Worm (Caenorhabditis elegans) whole organism, young adult: ENCODE measurements around the gene ref-1.

ENCODE experiments used
- B0019.2 ChIP-seq: fragments of 200-800 bp; sonication (Bioruptor generic); conservative IDR thresholded peaks from 2 replicates; pipeline ENCODE4 v1.3.6; 2022; ENCODE audit warnings: missing genetic modification reagents, missing genetic modification characterization, missing compliant biosample characterization
- C06A6.2 ChIP-seq: fragments of 200-800 bp; sonication (Bioruptor generic); conservative IDR thresholded peaks from 2 replicates; pipeline ENCODE4 v1.3.6; 2022; ENCODE audit warnings: missing genetic modification characterization, missing compliant biosample characterization
- F37B4.10 ChIP-seq: fragments of 200-800 bp; sonication (Bioruptor generic); IDR thresholded peaks from 2 replicates; pipeline ENCODE4 v1.3.6; 2022; ENCODE audit warnings: missing genetic modification characterization, missing compliant biosample characterization
- F55B11.4 ChIP-seq: sonication (generic microtip); optimal IDR thresholded peaks from 2 replicates; lab custom pipeline; 2016; ENCODE audit warnings: missing compliant biosample characterization, missing genetic modification characterization, borderline replicate concordance; ENCODE audit not compliant: insufficient read depth
- F57A8.1 ChIP-seq: fragments of 200-800 bp; sonication (Bioruptor generic); optimal IDR thresholded peaks from 2 replicates; lab custom pipeline; 2018; ENCODE audit warnings: mild to moderate bottlenecking, missing genetic modification characterization, moderate library complexity, missing compliant biosample characterization
- Y79H2A.3 ChIP-seq: fragments of 200-800 bp; sonication (Bioruptor generic); conservative IDR thresholded peaks from 2 replicates; pipeline ENCODE4 v1.3.6; 2022; ENCODE audit warnings: missing genetic modification reagents, missing genetic modification characterization, missing compliant biosample characterization
- Y95B8A.8 ChIP-seq: fragments of 200-800 bp; sonication (Bioruptor generic); IDR thresholded peaks from 2 replicates; pipeline ENCODE4 v1.3.6; 2022; ENCODE audit warnings: missing genetic modification reagents, missing genetic modification characterization, missing compliant biosample characterization
- ZK185.1 ChIP-seq: sonication (generic microtip); optimal IDR thresholded peaks from 2 replicates; lab custom pipeline; 2016; ENCODE audit warnings: mild to moderate bottlenecking, missing genetic modification characterization, missing compliant biosample characterization; ENCODE audit not compliant: poor library complexity, severe bottlenecking
- aptf-2 ChIP-seq: fragments of 200-800 bp; sonication (Bioruptor generic); conservative IDR thresholded peaks from 2 replicates; pipeline ENCODE4 v1.3.6; 2022; ENCODE audit warnings: missing genetic modification reagents, missing genetic modification characterization, missing compliant biosample characterization
- bed-1 ChIP-seq: fragments of 200-800 bp; sonication (Bioruptor generic); IDR thresholded peaks from 2 replicates; pipeline ENCODE4 v1.3.6; 2022; ENCODE audit warnings: missing genetic modification reagents, missing genetic modification characterization, missing compliant biosample characterization
- ceh-91 ChIP-seq: fragments of 200-800 bp; sonication (Bioruptor generic); IDR thresholded peaks from 2 replicates; pipeline ENCODE4 v1.3.6; 2022; ENCODE audit warnings: missing genetic modification reagents, missing genetic modification characterization, missing compliant biosample characterization
- chd-7 ChIP-seq: sonication (generic microtip); optimal IDR thresholded peaks from 2 replicates; lab custom pipeline; 2016; ENCODE audit warnings: mild to moderate bottlenecking, missing genetic modification characterization, moderate library complexity, missing compliant biosample characterization
- dpff-1 ChIP-seq: sonication (generic microtip); optimal IDR thresholded peaks from 2 replicates; lab custom pipeline; 2017; ENCODE audit warnings: mild to moderate bottlenecking, missing genetic modification characterization, missing compliant biosample characterization
- efl-1 ChIP-seq: fragments of 150-350 bp; optimal IDR thresholded peaks from 2 replicates; lab custom pipeline; 2014; ENCODE audit warnings: missing biosample characterization, missing genetic modification reagents, missing genetic modification characterization
- ekl-4 ChIP-seq: fragments of 200-800 bp; sonication (Bioruptor generic); IDR thresholded peaks from 2 replicates; pipeline ENCODE4 v1.3.6; 2022; ENCODE audit warnings: missing genetic modification reagents, missing genetic modification characterization, missing compliant biosample characterization
- gei-17 ChIP-seq: fragments of 200-800 bp; sonication (Bioruptor generic); optimal IDR thresholded peaks from 2 replicates; lab custom pipeline; 2018; ENCODE audit warnings: mild to moderate bottlenecking, missing genetic modification characterization, missing compliant biosample characterization
- him-1 ChIP-seq: sonication (generic microtip); optimal IDR thresholded peaks from 2 replicates; lab custom pipeline; 2016; ENCODE audit warnings: missing genotype, missing genetic modification reagents, missing genetic modification characterization, missing compliant biosample characterization
- hlh-26 ChIP-seq: fragments of 200-800 bp; sonication (Bioruptor generic); conservative IDR thresholded peaks from 2 replicates; pipeline ENCODE4 v1.3.6; 2022; ENCODE audit warnings: missing genetic modification reagents, missing genetic modification characterization, missing compliant biosample characterization
- hsf-1 ChIP-seq: fragments of 200-800 bp; sonication (Bioruptor generic); IDR thresholded peaks from 2 replicates; pipeline ENCODE4 v1.3.6; 2022; ENCODE audit warnings: missing genetic modification reagents, missing genetic modification characterization, missing compliant biosample characterization
- lin-26 ChIP-seq: fragments of 200-800 bp; sonication (Bioruptor generic); IDR thresholded peaks from 2 replicates; pipeline ENCODE4 v1.3.6; 2022; ENCODE audit warnings: missing genetic modification reagents, missing genetic modification characterization, missing compliant biosample characterization
- lin-54 ChIP-seq: fragments of 200-800 bp; sonication (Bioruptor generic); optimal IDR thresholded peaks from 2 replicates; lab custom pipeline; 2018; ENCODE audit warnings: mild to moderate bottlenecking, missing genetic modification characterization, missing compliant biosample characterization
- madf-10 ChIP-seq: sonication (generic microtip); optimal IDR thresholded peaks from 2 replicates; lab custom pipeline; 2016; ENCODE audit warnings: mild to moderate bottlenecking, missing genetic modification characterization, missing compliant biosample characterization
- mel-28 ChIP-seq: sonication (generic microtip); optimal IDR thresholded peaks from 2 replicates; lab custom pipeline; 2016; ENCODE audit warnings: borderline replicate concordance, mild to moderate bottlenecking, missing genetic modification characterization, missing compliant biosample characterization
- mes-4 ChIP-seq: sonication (generic microtip); optimal IDR thresholded peaks from 2 replicates; lab custom pipeline; 2016; ENCODE audit warnings: missing genotype, missing genetic modification characterization, missing compliant biosample characterization
- mxl-1 ChIP-seq: sonication (generic microtip); optimal IDR thresholded peaks from 2 replicates; lab custom pipeline; 2016; ENCODE audit warnings: missing genetic modification characterization, missing compliant biosample characterization
- nfya-1 ChIP-seq: sonication (generic microtip); optimal IDR thresholded peaks from 2 replicates; lab custom pipeline; 2017; ENCODE audit warnings: antibody characterized with exemption, missing compliant biosample characterization, missing genetic modification characterization, borderline replicate concordance; ENCODE audit not compliant: insufficient read depth
- nfya-2 ChIP-seq: fragments of 200-800 bp; sonication (Bioruptor generic); IDR thresholded peaks from 2 replicates; pipeline ENCODE4 v1.3.6; 2022; ENCODE audit warnings: missing genetic modification reagents, missing genetic modification characterization, missing compliant biosample characterization
- nhr-27 ChIP-seq: fragments of 200-800 bp; sonication (Bioruptor generic); optimal IDR thresholded peaks from 2 replicates; lab custom pipeline; 2018; ENCODE audit warnings: mild to moderate bottlenecking, missing genetic modification characterization, moderate library complexity, missing compliant biosample characterization
- repo-1 ChIP-seq: sonication (generic microtip); optimal IDR thresholded peaks from 2 replicates; lab custom pipeline; 2017; ENCODE audit warnings: mild to moderate bottlenecking, missing genetic modification characterization, missing compliant biosample characterization
- sdz-38 ChIP-seq: sonication (generic microtip); optimal IDR thresholded peaks from 2 replicates; lab custom pipeline; 2016; ENCODE audit warnings: missing genotype, missing genetic modification characterization, missing compliant biosample characterization
- sea-2 ChIP-seq: fragments of 200-800 bp; sonication (Bioruptor generic); IDR thresholded peaks from 2 replicates; pipeline ENCODE4 v1.3.6; 2022; ENCODE audit warnings: missing genetic modification characterization, missing compliant biosample characterization
- snpc-1.3 ChIP-seq: sonication (generic microtip); optimal IDR thresholded peaks from 2 replicates; lab custom pipeline; 2017; ENCODE audit warnings: missing genetic modification characterization, mild to moderate bottlenecking, missing compliant biosample characterization, antibody characterized with exemption, moderate library complexity, missing genotype, missing genetic modification reagents; ENCODE audit not compliant: insufficient read depth
- somi-1 ChIP-seq: fragments of 200-800 bp; sonication (Bioruptor generic); optimal IDR thresholded peaks from 2 replicates; lab custom pipeline; 2018; ENCODE audit warnings: mild to moderate bottlenecking, missing genetic modification characterization, missing compliant biosample characterization
- tbx-9 ChIP-seq: sonication (generic microtip); optimal IDR thresholded peaks from 2 replicates; lab custom pipeline; 2016; ENCODE audit warnings: borderline replicate concordance, missing genetic modification characterization, inconsistent platforms, missing compliant biosample characterization
- unc-130 ChIP-seq: sonication (generic microtip); optimal IDR thresholded peaks from 2 replicates; lab custom pipeline; 2016; ENCODE audit warnings: missing genetic modification reagents, missing genetic modification characterization, missing compliant biosample characterization
- zfh-2 ChIP-seq: fragments of 200-800 bp; sonication (Bioruptor generic); conservative IDR thresholded peaks from 2 replicates; pipeline ENCODE4 v1.3.6; 2022; ENCODE audit warnings: missing genetic modification reagents, missing genetic modification characterization, missing compliant biosample characterization
- ztf-25 ChIP-seq: fragments of 200-800 bp; sonication (Bioruptor generic); IDR thresholded peaks from 2 replicates; pipeline ENCODE4 v1.3.6; 2022; ENCODE audit warnings: missing genetic modification reagents, missing genetic modification characterization, missing compliant biosample characterization
- ztf-26 ChIP-seq: sonication (generic microtip); optimal IDR thresholded peaks from 2 replicates; lab custom pipeline; 2017; ENCODE audit warnings: missing genetic modification characterization, missing compliant biosample characterization
- ztf-3 ChIP-seq: fragments of 200-800 bp; sonication (Bioruptor generic); optimal IDR thresholded peaks from 2 replicates; lab custom pipeline; 2018; ENCODE audit warnings: mild to moderate bottlenecking, missing genetic modification characterization, missing compliant biosample characterization

Gene ref-1

ce11 chrII:10222577-10222976 lies 4.3 kb downstream of the ref-1 start, which contains the start of gene plc-3:
TSS of gene plc-3 (plus strand) at chrII:10222877.
- TF ChIP-seq efl-1 = no peak
- no peak for TF ChIP-seq B0019.2 (GFP tag; lab: Robert Waterston, UW)
- TF ChIP-seq tbx-9 (tag; lab: Kevin White, UChicago) = no peak
- TF ChIP-seq zfh-2 (GFP tag; lab: Robert Waterston, UW) = no peak
- no peak for TF ChIP-seq F37B4.10 (GFP tag; lab: Robert Waterston, UW)
- TF ChIP-seq lin-54 (GFP tag; lab: Kevin White, UChicago) = no peak
- no peak for TF ChIP-seq mes-4 (tag; lab: Kevin White, UChicago)
- no peak for TF ChIP-seq him-1 (tag; lab: Kevin White, UChicago)
- no peak for TF ChIP-seq lin-26
- TF ChIP-seq repo-1 = no peak
- TF ChIP-seq ceh-91 (GFP tag; lab: Robert Waterston, UW) = no peak
- TF ChIP-seq C06A6.2 = no peak
- TF ChIP-seq aptf-2 (GFP tag; lab: Robert Waterston, UW) = no peak
- no peak for TF ChIP-seq mxl-1 (tag; lab: Kevin White, UChicago)
- TF ChIP-seq ekl-4 (GFP tag; lab: Robert Waterston, UW) = no peak
- no peak for TF ChIP-seq hsf-1
- no peak for TF ChIP-seq Y79H2A.3
- no peak for TF ChIP-seq unc-130 (GFP tag; lab: Kevin White, UChicago)
- no peak for TF ChIP-seq Y95B8A.8 (GFP tag; lab: Robert Waterston, UW)
- TF ChIP-seq, all 124 proteins: peak for 0

- TF ChIP-seq snpc-1.3 (tag; lab: Kevin White, UChicago) (no peak), sea-2 (GFP tag; lab: Robert Waterston, UW) (no peak), chd-7 (tag; lab: Kevin White, UChicago) (no peak), ceh-91 (GFP tag; lab: Robert Waterston, UW) (no peak), madf-10 (tag; lab: Kevin White, UChicago) (no peak), F57A8.1 (GFP tag; lab: Kevin White, UChicago) (no peak), nfya-2 (no peak), efl-1 (no peak), somi-1 (GFP tag; lab: Kevin White, UChicago) (no peak), gei-17 (GFP tag; lab: Kevin White, UChicago) (no peak), ztf-26 (tag; lab: Kevin White, UChicago) (no peak), F37B4.10 (GFP tag; lab: Robert Waterston, UW) (no peak), bed-1 (GFP tag; lab: Robert Waterston, UW) (no peak), sdz-38 (tag; lab: Kevin White, UChicago) (no peak), hlh-26 (GFP tag; lab: Robert Waterston, UW) (no peak), ztf-25 (GFP tag; lab: Robert Waterston, UW) (no peak)
These were observed 8.8 kb downstream of the ref-1 start, which contains the start of gene srh-135 for ce11 chrII:10227030-10227429. TSS of gene srh-135 (minus strand) at chrII:10227130.

ce11 chrII:10230972-10231371 lies 12.7 kb downstream of the ref-1 start, which contains the start of gene T01E8.8:
TSS of gene T01E8.8 (plus strand) at chrII:10231272.
- TF ChIP-seq F55B11.4 (tag; lab: Kevin White, UChicago) = no peak
- TF ChIP-seq dpff-1 (tag; lab: Kevin White, UChicago) = no peak
- TF ChIP-seq ztf-3 (GFP tag; lab: Kevin White, UChicago) = no peak
- TF ChIP-seq ztf-25 (GFP tag; lab: Robert Waterston, UW) = no peak
- no peak for TF ChIP-seq mel-28 (tag; lab: Kevin White, UChicago)
- no peak for TF ChIP-seq nhr-27 (tag; lab: Kevin White, UChicago)
- TF ChIP-seq nfya-1 (tag; lab: Kevin White, UChicago) = no peak
- TF ChIP-seq ZK185.1 (tag; lab: Kevin White, UChicago) = no peak
- no peak for TF ChIP-seq unc-130 (GFP tag; lab: Kevin White, UChicago)
- TF ChIP-seq snpc-1.3 (tag; lab: Kevin White, UChicago) = no peak
